Fruit fly (Drosophila melanogaster): ENCODE results near the gene CG7352.

Gene CG7352

DNA sequence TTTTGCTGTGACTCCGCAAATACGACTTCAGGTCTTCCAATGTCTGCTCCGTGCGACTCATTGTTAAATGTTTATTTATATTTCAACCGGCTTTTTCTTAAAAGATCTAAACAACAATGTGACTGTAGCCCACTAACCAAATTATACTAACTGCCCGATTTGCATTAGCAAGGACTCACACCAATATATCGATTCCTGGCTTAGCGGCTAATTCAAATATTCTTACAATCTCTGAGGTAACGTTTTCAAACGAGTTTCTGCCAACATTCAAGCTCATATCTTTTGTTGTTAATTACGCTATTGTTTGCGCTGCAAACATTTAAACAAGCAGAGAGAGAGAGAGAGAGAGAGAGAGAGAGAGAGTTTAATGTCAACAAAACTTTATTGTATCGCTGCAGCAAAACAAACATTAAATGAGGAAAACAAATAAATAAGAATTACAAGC, 38.8 kb upstream of the CG7352 start, which contains the start of gene tex:
Gene tex, minus strand, starts transcription at position 131 of the 445 bp plus-strand sequence.
- no peak for TF ChIP-seq CG17806 (tag; optimal IDR thresholded peaks at IDR 0.05)
- TF ChIP-seq CG4496 (GFP tag; IDR thresholded peaks at IDR 0.05): no peak
- TF ChIP-seq Pif1A (GFP tag; optimal IDR thresholded peaks at IDR 0.05): no peak
- no peak for TF ChIP-seq fd96Ca (GFP tag; IDR thresholded peaks at IDR 0.05)
- TF ChIP-seq CG12605 (GFP tag; IDR thresholded peaks at IDR 0.05): no peak
- TF ChIP-seq CG32121 (GFP tag; IDR thresholded peaks at IDR 0.05): no peak
- no peak for TF ChIP-seq CG9948 (tag; optimal IDR thresholded peaks at IDR 0.05)
- no peak for TF ChIP-seq gl (tag; optimal IDR thresholded peaks at IDR 0.05)
- TF ChIP-seq Snoo (tag; optimal IDR thresholded peaks at IDR 0.05): no peak

DNA sequence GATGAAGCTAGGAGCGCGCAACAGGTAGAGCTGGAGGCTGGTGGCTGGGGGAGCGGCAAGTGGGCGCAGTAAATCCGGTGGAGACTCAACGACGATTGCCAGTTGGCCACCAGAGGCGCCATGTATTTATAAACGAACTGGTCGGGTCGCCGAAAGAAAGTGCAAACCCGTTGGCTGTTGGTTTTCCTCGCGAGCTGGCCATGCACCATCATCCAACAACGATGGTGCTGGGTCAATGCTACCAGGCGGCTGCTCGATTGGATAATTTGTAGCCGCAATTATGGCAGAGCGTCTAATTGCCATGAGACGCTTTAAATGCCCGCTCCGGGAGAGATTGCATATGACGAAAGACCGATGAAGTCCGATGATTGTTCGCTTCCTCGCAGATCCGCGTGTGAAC, 36.7 kb upstream of the CG7352 start, which contains the start of gene CG11693:
Gene CG11693, minus strand, starts transcription at position 101 of the 400 bp plus-strand sequence.
- no peak for TF ChIP-seq CG15710 (tag; optimal IDR thresholded peaks at IDR 0.05)
- no peak for TF ChIP-seq CG9948 (tag; optimal IDR thresholded peaks at IDR 0.05)
- no peak for TF ChIP-seq rn (GFP tag; IDR thresholded peaks at IDR 0.05)
- TF ChIP-seq CG32121 (GFP tag; IDR thresholded peaks at IDR 0.05): no peak
- no peak for TF ChIP-seq CG14655 (GFP tag; optimal IDR thresholded peaks at IDR 0.05)

DNA sequence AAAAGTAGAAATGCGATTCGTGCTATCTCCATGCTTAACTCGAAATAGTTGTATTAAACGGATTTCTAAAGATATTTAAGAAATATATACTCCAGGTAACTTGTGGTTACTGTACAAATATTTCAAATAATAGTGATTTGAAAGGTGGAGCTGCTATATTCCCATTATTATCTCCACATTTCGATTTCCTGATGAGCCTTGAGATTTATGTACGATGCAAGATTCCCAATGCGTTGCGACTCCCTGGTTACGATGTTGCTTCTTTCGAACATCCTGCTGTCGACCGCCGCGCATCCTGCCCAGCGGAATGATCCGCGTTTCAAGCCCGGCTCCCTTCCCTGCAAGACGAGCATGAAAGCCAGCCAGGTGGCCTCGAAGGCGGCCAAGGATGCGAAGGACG, 35.3 kb upstream of the CG7352 start, which contains the start of the genes CG11694 and CG11698:
Gene CG11694, minus strand, starts transcription at position 101 of the 400 bp plus-strand sequence.
Gene CG11698, plus strand, starts transcription at position 152 of the 400 bp plus-strand sequence.
- no peak for TF ChIP-seq CG34367 (tag; optimal IDR thresholded peaks at IDR 0.05)
- no peak for TF ChIP-seq CG17806 (tag; optimal IDR thresholded peaks at IDR 0.05)
- TF ChIP-seq fd96Ca (GFP tag; IDR thresholded peaks at IDR 0.05): no peak
- TF ChIP-seq Ets98B (GFP tag; IDR thresholded peaks at IDR 0.05): no peak
- TF ChIP-seq CG4496 (GFP tag; IDR thresholded peaks at IDR 0.05): no peak
- no peak for TF ChIP-seq CG8159 (tag; optimal IDR thresholded peaks at IDR 0.05)
- TF ChIP-seq CG9948 (tag; optimal IDR thresholded peaks at IDR 0.05): no peak
- TF ChIP-seq Snoo (tag; optimal IDR thresholded peaks at IDR 0.05): no peak
- no peak for TF ChIP-seq rn (GFP tag; IDR thresholded peaks at IDR 0.05)
- TF ChIP-seq Pif1B (GFP tag; optimal IDR thresholded peaks at IDR 0.05): no peak
- no peak for TF ChIP-seq CG10348 (GFP tag; IDR thresholded peaks at IDR 0.05)
- no peak for TF ChIP-seq D1 (tag; optimal IDR thresholded peaks at IDR 0.05)
- no peak for TF ChIP-seq CG15710 (tag; optimal IDR thresholded peaks at IDR 0.05)
- no peak for TF ChIP-seq gl (tag; optimal IDR thresholded peaks at IDR 0.05)
- no peak for TF ChIP-seq CG12605 (GFP tag; IDR thresholded peaks at IDR 0.05)
- TF ChIP-seq Pif1A (GFP tag; optimal IDR thresholded peaks at IDR 0.05): no peak
- no peak for TF ChIP-seq CG8301 (tag; optimal IDR thresholded peaks at IDR 0.05)
- no peak for TF ChIP-seq CG32121 (GFP tag; IDR thresholded peaks at IDR 0.05)

DNA sequence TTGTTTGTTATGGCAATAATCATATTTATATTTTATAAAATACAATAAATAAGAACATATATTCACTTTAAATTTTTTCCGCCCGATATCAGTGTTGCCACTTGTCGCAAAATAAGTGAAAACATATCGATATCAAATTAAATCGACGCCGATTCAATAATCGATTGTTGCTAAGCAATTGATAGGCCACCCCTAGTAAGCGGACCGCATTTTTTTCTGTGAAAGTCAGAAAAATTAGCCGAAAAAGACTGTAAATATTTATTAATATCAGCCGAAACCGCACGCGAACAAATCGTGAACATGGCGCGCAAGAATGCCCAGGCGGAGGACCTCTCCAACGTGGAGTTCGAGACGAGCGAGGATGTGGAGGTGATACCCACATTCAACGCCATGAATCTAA, 34.3 kb upstream of the CG7352 start, which contains the start of gene CG7483:
Gene CG7483, plus strand, starts transcription at position 171 of the 400 bp plus-strand sequence.
- TF ChIP-seq CG4496 (GFP tag; IDR thresholded peaks at IDR 0.05): no peak
- TF ChIP-seq Snoo (tag; optimal IDR thresholded peaks at IDR 0.05): no peak
- no peak for TF ChIP-seq D1 (tag; optimal IDR thresholded peaks at IDR 0.05)
- no peak for TF ChIP-seq EcR (GFP tag; optimal IDR thresholded peaks at IDR 0.05)
- no peak for TF ChIP-seq gl (tag; optimal IDR thresholded peaks at IDR 0.05)
- no peak for TF ChIP-seq CG17806 (tag; optimal IDR thresholded peaks at IDR 0.05)

DNA sequence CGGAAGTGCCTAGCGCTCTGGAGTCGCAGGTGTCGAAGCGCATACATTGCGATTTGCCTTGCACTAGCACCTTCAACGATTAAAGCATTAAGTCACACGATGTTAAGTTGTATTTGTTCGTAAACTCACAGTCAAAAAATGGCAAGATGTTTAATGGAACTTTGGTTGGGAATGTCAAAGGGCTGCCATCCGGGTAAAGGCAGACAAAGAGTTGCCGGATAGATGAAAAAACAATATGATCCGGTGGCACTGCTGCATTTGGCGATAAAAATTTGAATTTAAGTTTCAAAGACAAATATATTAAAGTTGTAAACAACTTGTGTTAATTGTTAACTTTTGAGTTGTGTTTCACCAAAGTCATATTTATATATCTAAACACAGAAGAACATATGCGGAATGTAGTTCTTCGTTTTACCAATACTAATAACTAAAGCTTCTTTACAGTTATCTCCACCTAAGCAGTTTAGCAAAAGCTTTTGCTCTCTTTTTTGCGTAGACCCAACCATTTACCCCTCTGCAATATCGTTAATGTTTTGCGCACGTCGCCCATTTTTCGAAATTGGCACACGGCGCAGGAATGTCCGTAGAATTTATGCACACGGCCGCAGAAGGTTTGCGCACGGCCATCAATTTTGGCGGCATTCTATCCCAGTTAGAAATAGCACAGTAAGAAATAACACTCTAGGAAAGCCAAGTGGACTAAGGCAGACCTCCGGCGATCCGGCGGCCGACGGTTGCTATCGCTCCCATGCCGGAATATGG, 30.9 kb upstream of the CG7352 start, which contains the start of gene Coq2:
Gene Coq2, minus strand, starts transcription at position 200 of the 762 bp plus-strand sequence.
- TF ChIP-seq CG8301 (tag; optimal IDR thresholded peaks at IDR 0.05) (no peak), CG13204 (GFP tag; optimal IDR thresholded peaks at IDR 0.05) (no peak), fd96Ca (GFP tag; IDR thresholded peaks at IDR 0.05) (no peak), EcR (GFP tag; optimal IDR thresholded peaks at IDR 0.05) (no peak), Snoo (tag; optimal IDR thresholded peaks at IDR 0.05) (no peak), CG14655 (GFP tag; optimal IDR thresholded peaks at IDR 0.05) (no peak), CG8159 (tag; optimal IDR thresholded peaks at IDR 0.05) (no peak), CG9948 (tag; optimal IDR thresholded peaks at IDR 0.05) (no peak), Ets98B (GFP tag; IDR thresholded peaks at IDR 0.05) (no peak), CG32121 (GFP tag; IDR thresholded peaks at IDR 0.05) (no peak), CG34367 (tag; optimal IDR thresholded peaks at IDR 0.05) (no peak), Pif1A (GFP tag; optimal IDR thresholded peaks at IDR 0.05) (no peak), gl (tag; optimal IDR thresholded peaks at IDR 0.05) (no peak), CG17806 (tag; optimal IDR thresholded peaks at IDR 0.05) (no peak), CG15710 (tag; optimal IDR thresholded peaks at IDR 0.05) (no peak), D1 (tag; optimal IDR thresholded peaks at IDR 0.05) (no peak)

DNA sequence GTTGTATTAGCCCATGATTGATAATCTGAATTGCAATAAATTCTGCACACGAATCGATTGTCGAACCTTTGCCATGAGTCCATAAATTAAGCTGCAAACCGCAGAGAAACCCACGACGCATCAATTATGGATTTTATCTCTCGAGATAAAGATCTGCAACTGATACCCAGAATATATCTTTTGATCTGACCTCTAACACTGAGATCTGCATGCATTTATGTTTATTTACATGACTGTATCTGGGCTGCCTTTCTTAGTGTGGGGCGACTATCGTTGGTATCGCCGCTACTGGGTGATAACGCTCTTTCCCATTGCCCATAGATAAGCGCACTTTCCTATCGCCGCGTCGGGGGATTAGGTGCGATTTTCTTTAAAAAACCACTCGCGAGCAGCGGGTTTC, 30.2 kb upstream of the CG7352 start, which contains the start of gene Ctr1B:
Gene Ctr1B, plus strand, starts transcription at position 398 of the 400 bp plus-strand sequence.
- TF ChIP-seq Pif1A (GFP tag; optimal IDR thresholded peaks at IDR 0.05) (no peak), gl (tag; optimal IDR thresholded peaks at IDR 0.05) (no peak), CG9948 (tag; optimal IDR thresholded peaks at IDR 0.05) (no peak), CG12605 (GFP tag; IDR thresholded peaks at IDR 0.05) (no peak), CG15710 (tag; optimal IDR thresholded peaks at IDR 0.05) (no peak), D1 (tag; optimal IDR thresholded peaks at IDR 0.05) (no peak), CG4496 (GFP tag; IDR thresholded peaks at IDR 0.05) (no peak), CG8301 (tag; optimal IDR thresholded peaks at IDR 0.05) (no peak), CG32121 (GFP tag; IDR thresholded peaks at IDR 0.05) (no peak), CG34367 (tag; optimal IDR thresholded peaks at IDR 0.05) (no peak), fd96Ca (GFP tag; IDR thresholded peaks at IDR 0.05) (no peak), CG10348 (GFP tag; IDR thresholded peaks at IDR 0.05) (no peak), CG17806 (tag; optimal IDR thresholded peaks at IDR 0.05) (no peak), Pif1B (GFP tag; optimal IDR thresholded peaks at IDR 0.05) (no peak), CG13204 (GFP tag; optimal IDR thresholded peaks at IDR 0.05) (no peak), rn (GFP tag; IDR thresholded peaks at IDR 0.05) (no peak), Ets98B (GFP tag; IDR thresholded peaks at IDR 0.05) (no peak), CG14655 (GFP tag; optimal IDR thresholded peaks at IDR 0.05) (no peak), Snoo (tag; optimal IDR thresholded peaks at IDR 0.05) (no peak)
